Worm (Caenorhabditis elegans) whole organism, L4 larva: ENCODE data around the gene catp-4.

ENCODE experiments used
- aly-2 ChIP-seq: sonication (generic microtip); optimal IDR thresholded peaks from 2 replicates; lab custom pipeline; 2018; ENCODE audit warnings: missing biosample characterization, missing genetic modification characterization
- daf-8 ChIP-seq: fragments of 200-800 bp; sonication (Bioruptor generic); IDR thresholded peaks from 2 replicates; pipeline ENCODE4 v1.3.6; 2022; ENCODE audit warnings: missing genetic modification characterization, missing compliant biosample characterization
- jun-1 ChIP-seq: fragments of 150-350 bp; optimal IDR thresholded peaks from 2 replicates; lab custom pipeline; 2014; ENCODE audit warnings: missing biosample characterization, missing genetic modification reagents, missing genetic modification characterization
- mdl-1 ChIP-seq, 2 experiments: fragments of 150-350 bp in 1 of 2; sonication (generic microtip) in 1 of 2; optimal IDR thresholded peaks; 2 replicates each; lab custom pipeline; 2014 to 2017; ENCODE audit warnings: missing biosample characterization in 2 of 2, missing genetic modification characterization in 2 of 2
- nhr-111 ChIP-seq: fragments of 200-800 bp; sonication (Bioruptor generic); optimal IDR thresholded peaks from 2 replicates; lab custom pipeline; 2018; ENCODE audit warnings: mild to moderate bottlenecking, missing genetic modification characterization, missing compliant biosample characterization
- nhr-237 ChIP-seq: sonication (generic microtip); optimal IDR thresholded peaks from 2 replicates; lab custom pipeline; 2017; ENCODE audit warnings: missing biosample characterization, missing genetic modification characterization
- skn-1 ChIP-seq: fragments of 150-350 bp; optimal IDR thresholded peaks from 2 replicates; lab custom pipeline; 2014; ENCODE audit warnings: missing biosample characterization, missing genetic modification characterization

ce11 chrII:14597788-14598187, 4.4 kb downstream of the catp-4 start:
- TF ChIP-seq mdl-1 (tag; optimal IDR thresholded peaks at IDR 0.05; lab: Kevin White, UChicago) (no peak), nhr-237 (no peak), daf-8 (GFP tag; lab: Robert Waterston, UW) (no peak), skn-1 (no peak), jun-1 (tag; lab: Kevin White, UChicago) (no peak), nhr-111 (no peak), aly-2 (tag; lab: Kevin White, UChicago) (no peak)
